Fruit fly (Drosophila melanogaster) whole organism, embryonic: Measurements from ENCODE around the gene Fur2.

Source experiments
- Blimp-1 ChIP-seq: fragments of 200-800 bp; sonication (Bioruptor generic); optimal IDR thresholded peaks from 3 replicates; lab custom pipeline; 2018; ENCODE audit warnings: missing biosample characterization, missing genetic modification characterization, mild to moderate bottlenecking, moderate library complexity, missing genetic modification reagents
- CG12769 ChIP-seq: fragments of 200-800 bp; sonication (Bioruptor generic); optimal IDR thresholded peaks from 2 replicates; lab custom pipeline; 2019; ENCODE audit warnings: missing biosample characterization, mild to moderate bottlenecking, missing genetic modification characterization, moderate library complexity
- CG13775 ChIP-seq: fragments of 200-800 bp; sonication (Bioruptor generic); optimal IDR thresholded peaks from 3 replicates; lab custom pipeline; 2017; ENCODE audit warnings: missing biosample characterization, mild to moderate bottlenecking, missing genetic modification characterization
- CG14014 ChIP-seq: fragments of 200-800 bp; sonication (Bioruptor generic); IDR thresholded peaks from 2 replicates; pipeline ENCODE4 v1.3.6; 2022; ENCODE audit warnings: missing biosample characterization, missing genetic modification characterization
- CG30020 ChIP-seq: fragments of 200-800 bp; optimal IDR thresholded peaks from 2 replicates; lab custom pipeline; 2019; ENCODE audit warnings: missing biosample characterization, mild to moderate bottlenecking, missing genetic modification characterization, moderate library complexity
- CG3163 ChIP-seq: fragments of 200-800 bp; sonication (Bioruptor generic); optimal IDR thresholded peaks from 3 replicates; lab custom pipeline; 2016; ENCODE audit warnings: missing biosample characterization, missing genetic modification characterization
- CG3281 ChIP-seq: fragments of 200-800 bp; sonication (Bioruptor generic); optimal IDR thresholded peaks from 3 replicates; lab custom pipeline; 2017; ENCODE audit warnings: missing biosample characterization, mild to moderate bottlenecking, missing genetic modification characterization
- CG5953 ChIP-seq: fragments of 200-800 bp; sonication (Bioruptor generic); IDR thresholded peaks from 2 replicates; pipeline ENCODE4 v1.3.6; 2022; ENCODE audit warnings: missing biosample characterization, missing genetic modification characterization
- CG6854 ChIP-seq: fragments of 200-800 bp; sonication (Bioruptor generic); optimal IDR thresholded peaks from 3 replicates; lab custom pipeline; 2017; ENCODE audit warnings: missing biosample characterization, mild to moderate bottlenecking, missing genetic modification characterization
- CG7745 ChIP-seq: fragments of 200-800 bp; sonication (Bioruptor generic); optimal IDR thresholded peaks from 2 replicates; lab custom pipeline; 2018; ENCODE audit warnings: missing biosample characterization, mild to moderate bottlenecking, missing genetic modification characterization, moderate library complexity
- Dip3 ChIP-seq: fragments of 200-800 bp; sonication (Bioruptor generic); optimal IDR thresholded peaks from 3 replicates; lab custom pipeline; 2016; ENCODE audit warnings: missing biosample characterization, missing genetic modification characterization
- Dll ChIP-seq: fragments of 200-800 bp; sonication (Bioruptor generic); IDR thresholded peaks from 4 replicates; pipeline ENCODE4 v1.3.6; 2022; ENCODE audit warnings: missing biosample characterization, missing genetic modification characterization; ENCODE audit not compliant: partially characterized antibody
- Ets65A ChIP-seq: fragments of 200-800 bp; sonication (Bioruptor generic); peaks from one replicate; lab custom pipeline; 2016; ENCODE audit warnings: missing biosample characterization, missing genetic modification characterization
- Hey ChIP-seq: fragments of 200-800 bp; sonication (Bioruptor generic); optimal IDR thresholded peaks from 3 replicates; lab custom pipeline; 2018; ENCODE audit warnings: missing biosample characterization, mild to moderate bottlenecking, missing genetic modification characterization
- Hmr ChIP-seq: fragments of 200-800 bp; sonication (Bioruptor generic); optimal IDR thresholded peaks from 3 replicates; lab custom pipeline; 2017; ENCODE audit warnings: mild to moderate bottlenecking, missing biosample characterization, missing genetic modification reagents, missing genetic modification characterization
- Lim3 ChIP-seq: fragments of 200-800 bp; sonication (Bioruptor generic); IDR thresholded peaks from 2 replicates; pipeline ENCODE4 v1.3.6; 2022; ENCODE audit warnings: missing biosample characterization, missing genetic modification characterization
- MBD-R2 ChIP-seq: fragments of 200-800 bp; sonication (Bioruptor generic); IDR thresholded peaks from 2 replicates; pipeline ENCODE4 v1.3.6; 2022; ENCODE audit warnings: missing biosample characterization, missing genetic modification characterization
- Med ChIP-seq: fragments of 200-800 bp; sonication (Bioruptor generic); peaks from one replicate; lab custom pipeline; 2016; ENCODE audit warnings: missing biosample characterization, missing genetic modification characterization, mild to moderate bottlenecking, inconsistent platforms, moderate library complexity
- NC2α ChIP-seq: fragments of 200-800 bp; sonication (Bioruptor generic); optimal IDR thresholded peaks from 2 replicates; lab custom pipeline; 2016; ENCODE audit warnings: missing biosample characterization, missing genetic modification characterization
- Nf-YB ChIP-seq: fragments of 200-800 bp; sonication (Bioruptor generic); optimal IDR thresholded peaks from 3 replicates; lab custom pipeline; 2019; ENCODE audit warnings: missing biosample characterization, mild to moderate bottlenecking, missing genetic modification characterization, moderate library complexity
- Ravus ChIP-seq: fragments of 200-800 bp; sonication (Bioruptor generic); IDR thresholded peaks from 2 replicates; pipeline ENCODE4 v1.3.6; 2022; ENCODE audit warnings: missing biosample characterization, missing genetic modification characterization
- Tbp ChIP-seq: fragments of >200 bp; optimal IDR thresholded peaks from 2 replicates; lab custom pipeline; 2018; ENCODE audit warnings: missing biosample characterization, missing genetic modification characterization
- Vsx1 ChIP-seq: fragments of 200-800 bp; sonication (Bioruptor generic); optimal IDR thresholded peaks from 2 replicates; lab custom pipeline; 2017; ENCODE audit warnings: missing biosample characterization, mild to moderate bottlenecking, missing genetic modification characterization, missing genetic modification reagents
- amos ChIP-seq: fragments of 200-800 bp; sonication (Bioruptor generic); IDR thresholded peaks from 2 replicates; pipeline ENCODE4 v1.3.6; 2022; ENCODE audit warnings: missing biosample characterization, missing genetic modification characterization; ENCODE audit not compliant: partially characterized antibody
- cg ChIP-seq: fragments of 200-800 bp; sonication (Bioruptor generic); optimal IDR thresholded peaks from 3 replicates; lab custom pipeline; 2019; ENCODE audit warnings: missing biosample characterization, mild to moderate bottlenecking, missing genetic modification characterization, moderate library complexity
- chinmo ChIP-seq: fragments of 200-800 bp; sonication (Bioruptor generic); IDR thresholded peaks from 4 replicates; pipeline ENCODE4 v1.3.6; 2022; ENCODE audit warnings: missing biosample characterization, missing genetic modification characterization; ENCODE audit not compliant: partially characterized antibody
- croc ChIP-seq: fragments of 200-800 bp; sonication (Bioruptor generic); conservative IDR thresholded peaks from 3 replicates; pipeline ENCODE4 v1.3.6; 2022; ENCODE audit warnings: missing biosample characterization, missing genetic modification characterization
- dmrt11E ChIP-seq: fragments of 200-800 bp; sonication (Bioruptor generic); optimal IDR thresholded peaks from 3 replicates; lab custom pipeline; 2018; ENCODE audit warnings: missing biosample characterization, mild to moderate bottlenecking, missing genetic modification characterization, moderate library complexity
- ems ChIP-seq: fragments of 200-800 bp; sonication (Bioruptor generic); optimal IDR thresholded peaks from 3 replicates; lab custom pipeline; 2016; ENCODE audit warnings: missing biosample characterization, missing genetic modification characterization
- eyg ChIP-seq: fragments of 200-800 bp; sonication (Bioruptor generic); optimal IDR thresholded peaks from 3 replicates; lab custom pipeline; 2016; ENCODE audit warnings: missing biosample characterization, missing genetic modification characterization
- fd102C ChIP-seq: fragments of 200-800 bp; sonication (Bioruptor generic); optimal IDR thresholded peaks from 2 replicates; lab custom pipeline; 2018; ENCODE audit warnings: missing biosample characterization, mild to moderate bottlenecking, missing genetic modification characterization, moderate library complexity
- ftz-f1 ChIP-seq: fragments of 200-800 bp; sonication (Bioruptor generic); optimal IDR thresholded peaks from 2 replicates; lab custom pipeline; 2016; ENCODE audit warnings: missing biosample characterization, missing genetic modification characterization
- gcm ChIP-seq: fragments of 200-800 bp; sonication (Bioruptor generic); optimal IDR thresholded peaks from 2 replicates; lab custom pipeline; 2019; ENCODE audit warnings: missing biosample characterization, mild to moderate bottlenecking, missing genetic modification characterization, moderate library complexity
- hb ChIP-seq: fragments of 200-800 bp; sonication (Bioruptor generic); IDR thresholded peaks from 3 replicates; pipeline ENCODE4 v1.3.6; 2022; ENCODE audit warnings: missing biosample characterization, missing genetic modification characterization; ENCODE audit not compliant: partially characterized antibody
- hbn ChIP-seq: fragments of 200-800 bp; sonication (Bioruptor generic); IDR thresholded peaks from 2 replicates; pipeline ENCODE4 v1.3.6; 2022; ENCODE audit warnings: missing biosample characterization, missing genetic modification characterization; ENCODE audit not compliant: partially characterized antibody
- knrl ChIP-seq: fragments of 200-800 bp; sonication (Bioruptor generic); IDR thresholded peaks from 3 replicates; pipeline ENCODE4 v1.3.6; 2022; ENCODE audit warnings: missing biosample characterization, missing genetic modification characterization; ENCODE audit not compliant: partially characterized antibody
- lilli ChIP-seq: fragments of 200-800 bp; sonication (Bioruptor generic); optimal IDR thresholded peaks from 3 replicates; lab custom pipeline; 2016; ENCODE audit warnings: missing biosample characterization, missing genetic modification characterization
- maf-S ChIP-seq: fragments of 200-800 bp; sonication (Bioruptor generic); optimal IDR thresholded peaks from 2 replicates; lab custom pipeline; 2016; ENCODE audit warnings: missing biosample characterization, missing genetic modification characterization
- mirr ChIP-seq: fragments of 200-800 bp; sonication (Bioruptor generic); optimal IDR thresholded peaks from 3 replicates; lab custom pipeline; 2018; ENCODE audit warnings: missing biosample characterization, mild to moderate bottlenecking, missing genetic modification characterization
- org-1 ChIP-seq: fragments of 200-800 bp; sonication (Bioruptor generic); optimal IDR thresholded peaks from 2 replicates; lab custom pipeline; 2017; ENCODE audit warnings: missing biosample characterization, missing genetic modification characterization
- phol ChIP-seq: fragments of 200-800 bp; sonication (Bioruptor generic); optimal IDR thresholded peaks from 3 replicates; lab custom pipeline; 2018; ENCODE audit warnings: missing biosample characterization, mild to moderate bottlenecking, missing genetic modification characterization, moderate library complexity
- run ChIP-seq: fragments of 200-800 bp; sonication (Bioruptor generic); optimal IDR thresholded peaks from 3 replicates; lab custom pipeline; 2018; ENCODE audit warnings: missing biosample characterization, mild to moderate bottlenecking, missing genetic modification characterization
- sd ChIP-seq: fragments of 200-800 bp; sonication (Bioruptor generic); optimal IDR thresholded peaks from 3 replicates; lab custom pipeline; 2018; ENCODE audit warnings: missing biosample characterization, mild to moderate bottlenecking, missing genetic modification characterization, moderate library complexity
- sisA ChIP-seq: fragments of 200-800 bp; sonication (Bioruptor generic); IDR thresholded peaks from 2 replicates; pipeline ENCODE4 v1.3.6; 2022; ENCODE audit warnings: missing biosample characterization, missing genetic modification characterization
- slbo ChIP-seq: fragments of 200-800 bp; sonication (Bioruptor generic); IDR thresholded peaks from 2 replicates; pipeline ENCODE4 v1.3.6; 2022; ENCODE audit warnings: missing biosample characterization, missing genetic modification characterization
- ssp ChIP-seq: fragments of 200-800 bp; sonication (Bioruptor generic); IDR thresholded peaks from 2 replicates; pipeline ENCODE4 v1.3.6; 2022; ENCODE audit warnings: missing biosample characterization, missing genetic modification characterization
- vfl ChIP-seq: fragments of 200-800 bp; sonication (Bioruptor generic); optimal IDR thresholded peaks from 2 replicates; lab custom pipeline; 2016; ENCODE audit warnings: missing biosample characterization, missing genetic modification characterization

The Fur2 gene

dm6 chrX:16350062-16350461 is 22.8 kb upstream of the Fur2 start, which contains the start of gene sl (continued):
- peak; percentile 32; the same call in 1 of the 3 replicates for TF ChIP-seq knrl (GFP tag; lab: Robert Waterston, UW)
- no peak for TF ChIP-seq Dip3 (GFP tag; lab: Kevin White, UChicago)
- TF ChIP-seq hbn (GFP tag; lab: Robert Waterston, UW), result peak; percentile 49; the same call in 1 of the 2 replicates
- peak; percentile 94 for TF ChIP-seq CG30020 (tag; lab: Kevin White, UChicago)
- TF ChIP-seq lilli, result peak; percentile 47
- peak; percentile 95 for TF ChIP-seq ssp (GFP tag; lab: Robert Waterston, UW)
- peak; percentile 24 for TF ChIP-seq phol (tag; lab: Kevin White, UChicago)

DNA sequence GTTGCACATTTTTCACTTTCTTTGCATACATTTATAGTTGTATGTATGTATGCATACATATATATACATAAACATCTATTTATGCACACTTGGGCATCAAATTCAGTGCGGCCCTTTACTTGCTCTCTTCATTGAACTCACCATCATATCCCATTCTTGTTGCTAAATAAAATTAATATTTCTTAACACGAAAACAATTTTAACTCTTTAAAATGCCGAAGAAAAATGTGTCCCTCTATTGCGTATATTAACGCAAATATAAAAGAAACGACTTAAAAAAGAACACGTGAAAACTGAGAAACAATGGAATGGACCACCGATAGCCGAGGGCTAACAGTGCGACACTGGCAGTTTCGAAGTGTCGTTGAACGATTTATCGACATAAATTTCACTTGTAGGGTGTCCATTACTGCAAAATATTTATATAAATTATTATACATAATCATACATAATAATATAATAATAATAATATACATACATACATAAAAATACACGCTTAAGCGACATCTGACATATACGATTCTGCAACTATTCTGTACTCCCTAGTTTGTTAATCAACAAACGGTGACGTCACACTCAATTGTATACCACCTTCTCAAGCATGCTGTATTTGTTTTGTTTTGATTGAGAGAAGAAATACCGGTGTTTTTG is 14.1 kb upstream of the Fur2 start, which contains the start of the genes U2af50 and PIG-Q:
U2af50 (minus strand) TSS at position 370 of the 651 bp plus-strand sequence.
PIG-Q (plus strand) TSS at position 474 of the 651 bp plus-strand sequence.
- no peak for TF ChIP-seq Hmr (GFP tag; lab: Kevin White, UChicago)
- no peak for TF ChIP-seq Tbp (GFP tag; lab: Kevin White, UChicago)
- peak; percentile 92 for TF ChIP-seq gcm (GFP tag; lab: Kevin White, UChicago)
- peak; percentile 53 for TF ChIP-seq maf-S
- TF ChIP-seq Vsx1, result no peak
- TF ChIP-seq CG7745 (tag; lab: Kevin White, UChicago), result peak; percentile 13
- TF ChIP-seq cg (GFP tag; lab: Kevin White, UChicago), result peak; percentile 77
- no peak for TF ChIP-seq hb (GFP tag; lab: Robert Waterston, UW)
- no peak; the same call in 1 of the 2 replicates for TF ChIP-seq Lim3
- TF ChIP-seq CG14014 (GFP tag; lab: Robert Waterston, UW), result peak; percentile 92
- TF ChIP-seq vfl (GFP tag; lab: Kevin White, UChicago), result peak; percentile 16
- TF ChIP-seq chinmo (GFP tag; lab: Robert Waterston, UW), result no peak
- no peak for TF ChIP-seq NC2α (GFP tag; lab: Kevin White, UChicago)
- TF ChIP-seq org-1 (GFP tag; lab: Kevin White, UChicago), result peak; percentile 84
- no peak for TF ChIP-seq CG12769 (tag; lab: Kevin White, UChicago)
- peak; percentile 79 for TF ChIP-seq CG6854
- peak; percentile 52; the same call in 1 of the 2 replicates for TF ChIP-seq amos
- TF ChIP-seq MBD-R2 (GFP tag; lab: Robert Waterston, UW), result peak; percentile 88
- peak; percentile 92 for TF ChIP-seq CG3281 (GFP tag; lab: Kevin White, UChicago)
- TF ChIP-seq Med, result peak; percentile 90
- peak; percentile 83 for TF ChIP-seq Ets65A (GFP tag; lab: Kevin White, UChicago)
- TF ChIP-seq sd, result peak; percentile 87
- peak; percentile 95 for TF ChIP-seq dmrt11E (tag; lab: Kevin White, UChicago)
- peak; percentile 90 for TF ChIP-seq Blimp-1 (GFP tag; lab: Kevin White, UChicago)
- TF ChIP-seq Hey (tag; lab: Kevin White, UChicago), result no peak
- no peak for TF ChIP-seq ftz-f1 (GFP tag; lab: Kevin White, UChicago)
- peak; percentile 70 for TF ChIP-seq Ravus (GFP tag; lab: Robert Waterston, UW)
- TF ChIP-seq run (tag; lab: Kevin White, UChicago), result peak; percentile 85
- TF ChIP-seq mirr, result no peak
- no peak; the same call in 3 of the 4 replicates for TF ChIP-seq Dll (GFP tag; lab: Robert Waterston, UW)
- TF ChIP-seq fd102C (GFP tag; lab: Kevin White, UChicago), result peak; percentile 64
- peak; percentile 68 for TF ChIP-seq CG5953 (GFP tag; lab: Robert Waterston, UW)
- peak; percentile 46 for TF ChIP-seq ems (GFP tag; lab: Kevin White, UChicago)
- TF ChIP-seq slbo (GFP tag; lab: Robert Waterston, UW), result no peak; the same call in 1 of the 2 replicates
- TF ChIP-seq croc, result peak; percentile 90
- TF ChIP-seq CG13775, result peak; percentile 95
- peak; percentile 32 for TF ChIP-seq CG3163
- no peak for TF ChIP-seq Nf-YB (GFP tag; lab: Kevin White, UChicago)
- TF ChIP-seq eyg (GFP tag; lab: Kevin White, UChicago), result peak; percentile 16
- peak; percentile 93; the same call in 1 of the 2 replicates for TF ChIP-seq sisA (GFP tag; lab: Robert Waterston, UW)
